Worm (Caenorhabditis elegans): ENCODE results near the gene alp-1.

- TF ChIP-seq pha-4 (tag; optimal IDR thresholded peaks at IDR 0.05) (no peak), ceh-40 (GFP tag; IDR thresholded peaks at IDR 0.05) (no peak), dpl-1 (GFP tag; optimal IDR thresholded peaks at IDR 0.05) (no peak), rpc-1 (optimal IDR thresholded peaks at IDR 0.05) (no peak), rpc-1 (tag; optimal IDR thresholded peaks at IDR 0.05) (no peak), nfya-1 (tag; optimal IDR thresholded peaks at IDR 0.05; ENCODE audit: borderline replicate concordance, insufficient read depth) (no peak), T07F8.4 (tag; optimal IDR thresholded peaks at IDR 0.05) (no peak)
Observed at ce11 chrIV:8816029-8816428, 36.3 kb upstream of the alp-1 start, which contains the start of gene grsp-2.

Data from whole organism, young adult.